Worm (Caenorhabditis elegans) whole organism, L4/young adult: ENCODE results near the gene B0416.10.

ENCODE experiments used
- W03F9.2 ChIP-seq: fragments of 150-350 bp; optimal IDR thresholded peaks from 2 replicates; lab custom pipeline; 2014; ENCODE audit warnings: missing biosample characterization, missing genetic modification characterization
- dao-5 ChIP-seq: sonication (generic microtip); optimal IDR thresholded peaks from 2 replicates; lab custom pipeline; 2016; ENCODE audit warnings: missing genotype, missing genetic modification characterization, moderate library complexity, missing compliant biosample characterization
- him-1 ChIP-seq: sonication (generic microtip); optimal IDR thresholded peaks from 2 replicates; lab custom pipeline; 2016; ENCODE audit warnings: missing genotype, missing genetic modification reagents, missing genetic modification characterization, missing compliant biosample characterization

DNA sequence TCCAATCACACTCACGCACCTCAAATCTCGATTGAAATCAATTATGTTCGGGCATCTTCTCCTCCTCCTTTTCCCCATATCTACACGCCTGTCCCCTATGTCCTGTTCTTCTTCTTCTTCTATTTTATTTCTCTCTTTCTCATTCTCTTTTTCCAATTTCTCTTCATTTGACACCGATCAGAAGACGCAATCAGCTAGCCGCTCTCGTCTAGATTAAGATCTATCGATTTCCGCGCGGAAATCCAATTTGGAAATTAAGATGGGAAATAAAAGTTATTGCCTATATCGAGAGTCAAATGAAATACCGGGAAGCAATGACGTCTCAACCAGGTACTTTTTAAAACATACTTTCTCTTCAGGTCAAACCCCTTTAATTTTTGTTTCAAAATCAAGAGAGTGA, 46.0 kb downstream of the B0416.10 start:
- TF ChIP-seq W03F9.2 (no peak), him-1 (tag; lab: Kevin White, UChicago) (no peak), dao-5 (no peak)
